Fruit fly (Drosophila melanogaster) whole organism, embryonic: ENCODE results near the gene CG31776.

Experiments
- CG1024 ChIP-seq: fragments of 200-800 bp; sonication (Bioruptor generic); IDR thresholded peaks from 2 replicates; pipeline ENCODE4 v1.3.6; 2022; ENCODE audit warnings: missing biosample characterization, missing genetic modification characterization
- CG10267 ChIP-seq: fragments of 200-800 bp; sonication (Bioruptor generic); optimal IDR thresholded peaks from 2 replicates; lab custom pipeline; 2018; ENCODE audit warnings: missing biosample characterization, mild to moderate bottlenecking, missing genetic modification characterization, moderate library complexity
- CG10274 ChIP-seq: fragments of 200-800 bp; sonication (Bioruptor generic); optimal IDR thresholded peaks from 3 replicates; lab custom pipeline; 2017; ENCODE audit warnings: missing biosample characterization, mild to moderate bottlenecking, missing genetic modification characterization
- CG10462 ChIP-seq: fragments of 200-800 bp; sonication (Bioruptor generic); optimal IDR thresholded peaks from 2 replicates; lab custom pipeline; 2016; ENCODE audit warnings: missing biosample characterization, missing genetic modification characterization
- CG11504 ChIP-seq: fragments of 200-800 bp; sonication (Bioruptor generic); optimal IDR thresholded peaks from 3 replicates; lab custom pipeline; 2019; ENCODE audit warnings: missing biosample characterization, mild to moderate bottlenecking, missing genetic modification characterization, moderate library complexity
- CG13287 ChIP-seq: fragments of 200-800 bp; sonication (Bioruptor generic); IDR thresholded peaks from 2 replicates; pipeline ENCODE4 v1.3.6; 2022; ENCODE audit warnings: missing biosample characterization, missing genetic modification characterization; ENCODE audit not compliant: partially characterized antibody
- CG1602 ChIP-seq: fragments of 200-800 bp; sonication (Bioruptor generic); optimal IDR thresholded peaks from 3 replicates; lab custom pipeline; 2016; ENCODE audit warnings: missing biosample characterization, missing genetic modification characterization
- CG1603 ChIP-seq: fragments of 200-800 bp; sonication (Bioruptor generic); optimal IDR thresholded peaks from 2 replicates; lab custom pipeline; 2019; ENCODE audit warnings: missing biosample characterization, mild to moderate bottlenecking, missing genetic modification characterization, moderate library complexity
- CG2116 ChIP-seq: fragments of 200-800 bp; sonication (Bioruptor generic); optimal IDR thresholded peaks from 3 replicates; lab custom pipeline; 2018; ENCODE audit warnings: missing biosample characterization, mild to moderate bottlenecking, missing genetic modification characterization
- CG32772 ChIP-seq: fragments of 200-800 bp; sonication (Bioruptor generic); IDR thresholded peaks from 2 replicates; pipeline ENCODE4 v1.3.6; 2022; ENCODE audit warnings: missing biosample characterization, missing genetic modification characterization
- CG3726 ChIP-seq: fragments of 200-800 bp; sonication (Bioruptor generic); IDR thresholded peaks from 3 replicates; pipeline ENCODE4, ENCODE4 v1.3.6; 2022; ENCODE audit warnings: missing biosample characterization, missing genetic modification characterization
- CG3847 ChIP-seq: fragments of 200-800 bp; sonication (Bioruptor generic); IDR thresholded peaks from 2 replicates; pipeline ENCODE4 v1.3.6; 2022; ENCODE audit warnings: missing biosample characterization, missing genetic modification characterization
- CG4617 ChIP-seq: fragments of 200-800 bp; sonication (Bioruptor generic); optimal IDR thresholded peaks from 3 replicates; lab custom pipeline; 2016; ENCODE audit warnings: missing biosample characterization, missing genetic modification characterization, borderline replicate concordance
- CG4707 ChIP-seq: fragments of 200-800 bp; sonication (Bioruptor generic); optimal IDR thresholded peaks from 2 replicates; lab custom pipeline; 2018; ENCODE audit warnings: missing biosample characterization, mild to moderate bottlenecking, missing genetic modification characterization, moderate library complexity
- CG6654 ChIP-seq: fragments of 200-800 bp; sonication (Bioruptor generic); optimal IDR thresholded peaks from 2 replicates; lab custom pipeline; 2017; ENCODE audit warnings: missing biosample characterization, mild to moderate bottlenecking, missing genetic modification characterization
- CG8924 ChIP-seq: fragments of 200-800 bp; optimal IDR thresholded peaks from 3 replicates; lab custom pipeline; 2019; ENCODE audit warnings: missing biosample characterization, mild to moderate bottlenecking, missing genetic modification characterization, moderate library complexity
- CG8944 ChIP-seq: fragments of 200-800 bp; sonication (Bioruptor generic); optimal IDR thresholded peaks from 3 replicates; lab custom pipeline; 2016; ENCODE audit warnings: missing biosample characterization, missing genetic modification characterization
- CG9437 ChIP-seq: fragments of 200-800 bp; sonication (Bioruptor generic); optimal IDR thresholded peaks from 2 replicates; lab custom pipeline; 2018; ENCODE audit warnings: missing biosample characterization, mild to moderate bottlenecking, missing genetic modification characterization
- CG9609 ChIP-seq: fragments of 200-800 bp; sonication (Bioruptor generic); optimal IDR thresholded peaks from 3 replicates; lab custom pipeline; 2016; ENCODE audit warnings: missing biosample characterization, missing genetic modification characterization
- Dp ChIP-seq: fragments of 200-800 bp; sonication (Bioruptor generic); optimal IDR thresholded peaks from 2 replicates; lab custom pipeline; 2018; ENCODE audit warnings: missing biosample characterization, mild to moderate bottlenecking, missing genetic modification characterization, moderate library complexity
- Fer1 ChIP-seq: fragments of 200-800 bp; sonication (Bioruptor generic); optimal IDR thresholded peaks from 2 replicates; lab custom pipeline; 2017; ENCODE audit warnings: missing biosample characterization, mild to moderate bottlenecking, missing genetic modification characterization
- Hr3 ChIP-seq: fragments of 200-800 bp; sonication (Bioruptor generic); optimal IDR thresholded peaks from 3 replicates; lab custom pipeline; 2016; ENCODE audit warnings: missing biosample characterization, missing genetic modification characterization
- Hsf ChIP-seq: fragments of 200-800 bp; sonication (Bioruptor generic); optimal IDR thresholded peaks from 3 replicates; lab custom pipeline; 2016; ENCODE audit warnings: missing biosample characterization, missing genetic modification characterization
- Lim3 ChIP-seq: fragments of 200-800 bp; sonication (Bioruptor generic); IDR thresholded peaks from 2 replicates; pipeline ENCODE4 v1.3.6; 2022; ENCODE audit warnings: missing biosample characterization, missing genetic modification characterization
- MESR4 ChIP-seq: fragments of 200-800 bp; sonication (Bioruptor generic); optimal IDR thresholded peaks from 2 replicates; lab custom pipeline; 2018; ENCODE audit warnings: missing biosample characterization, mild to moderate bottlenecking, missing genetic modification characterization, moderate library complexity
- Ravus ChIP-seq: fragments of 200-800 bp; sonication (Bioruptor generic); IDR thresholded peaks from 2 replicates; pipeline ENCODE4 v1.3.6; 2022; ENCODE audit warnings: missing biosample characterization, missing genetic modification characterization
- Sox100B ChIP-seq: fragments of 200-800 bp; sonication (Bioruptor generic); optimal IDR thresholded peaks from 3 replicates; lab custom pipeline; 2018; ENCODE audit warnings: missing biosample characterization, mild to moderate bottlenecking, missing genetic modification characterization
- YL-1 ChIP-seq: fragments of 200-800 bp; sonication (Bioruptor generic); optimal IDR thresholded peaks from 3 replicates; lab custom pipeline; 2017; ENCODE audit warnings: missing biosample characterization, mild to moderate bottlenecking, missing genetic modification characterization
- bbx ChIP-seq: fragments of 200-800 bp; sonication (Bioruptor generic); IDR thresholded peaks from 2 replicates; pipeline ENCODE4 v1.3.6; 2022; ENCODE audit warnings: missing biosample characterization, missing genetic modification characterization; ENCODE audit not compliant: partially characterized antibody
- cad ChIP-seq: fragments of >200 bp; optimal IDR thresholded peaks from 2 replicates; lab custom pipeline; 2017; ENCODE audit warnings: missing biosample characterization, missing genetic modification characterization
- dan ChIP-seq: fragments of 200-800 bp; sonication (Bioruptor generic); IDR thresholded peaks from 2 replicates; pipeline ENCODE4 v1.3.6; 2022; ENCODE audit warnings: missing biosample characterization, missing genetic modification characterization
- dati ChIP-seq: fragments of 200-800 bp; sonication (Bioruptor generic); IDR thresholded peaks from 2 replicates; pipeline ENCODE4 v1.3.6; 2022; ENCODE audit warnings: missing biosample characterization, missing genetic modification characterization
- knrl ChIP-seq: fragments of 200-800 bp; sonication (Bioruptor generic); IDR thresholded peaks from 3 replicates; pipeline ENCODE4 v1.3.6; 2022; ENCODE audit warnings: missing biosample characterization, missing genetic modification characterization; ENCODE audit not compliant: partially characterized antibody
- lab ChIP-seq: fragments of 200-800 bp; sonication (Bioruptor generic); optimal IDR thresholded peaks from 3 replicates; lab custom pipeline; 2017; ENCODE audit warnings: missing biosample characterization, missing genetic modification characterization, mild to moderate bottlenecking, moderate library complexity, missing genetic modification reagents
- luna ChIP-seq: fragments of 200-800 bp; sonication (Bioruptor generic); optimal IDR thresholded peaks from 2 replicates; lab custom pipeline; 2016; ENCODE audit warnings: missing biosample characterization, missing genetic modification characterization
- mirr ChIP-seq: fragments of 200-800 bp; sonication (Bioruptor generic); optimal IDR thresholded peaks from 3 replicates; lab custom pipeline; 2018; ENCODE audit warnings: missing biosample characterization, mild to moderate bottlenecking, missing genetic modification characterization
- pfk ChIP-seq: fragments of 200-800 bp; sonication (Bioruptor generic); optimal IDR thresholded peaks from 2 replicates; lab custom pipeline; 2018; ENCODE audit warnings: missing biosample characterization, mild to moderate bottlenecking, missing genetic modification characterization, moderate library complexity
- phol ChIP-seq: fragments of 200-800 bp; sonication (Bioruptor generic); optimal IDR thresholded peaks from 3 replicates; lab custom pipeline; 2018; ENCODE audit warnings: missing biosample characterization, mild to moderate bottlenecking, missing genetic modification characterization, moderate library complexity
- prd ChIP-seq, 3 experiments: fragments of >200 bp in 2 of 3; fragments of 200-800 bp in 1 of 3; sonication (Bioruptor generic) in 1 of 3; optimal IDR thresholded peaks in 2 of 3; IDR thresholded peaks in 1 of 3; 2 replicates in 2 of 3; 3 replicates in 1 of 3; pipeline versions ENCODE4 v1.3.6 to Lab custom; 2017 to 2022; ENCODE audit warnings: missing biosample characterization in 1 of 3, missing genetic modification characterization in 1 of 3
- pzg ChIP-seq: fragments of 200-800 bp; sonication (Bioruptor generic); optimal IDR thresholded peaks from 3 replicates; lab custom pipeline; 2018; ENCODE audit warnings: missing biosample characterization, mild to moderate bottlenecking, missing genetic modification characterization, moderate library complexity
- row ChIP-seq: fragments of 200-800 bp; sonication (Bioruptor generic); IDR thresholded peaks from 3 replicates; pipeline ENCODE4 v1.3.6; 2022; ENCODE audit warnings: missing biosample characterization, missing genetic modification characterization
- shn ChIP-seq: fragments of 200-800 bp; sonication (Bioruptor generic); optimal IDR thresholded peaks from 3 replicates; lab custom pipeline; 2016; ENCODE audit warnings: missing biosample characterization, missing genetic modification characterization
- slbo ChIP-seq: fragments of 200-800 bp; sonication (Bioruptor generic); IDR thresholded peaks from 2 replicates; pipeline ENCODE4 v1.3.6; 2022; ENCODE audit warnings: missing biosample characterization, missing genetic modification characterization
- so ChIP-seq: fragments of 200-800 bp; sonication (Bioruptor generic); IDR thresholded peaks from 3 replicates; pipeline ENCODE4 v1.3.6; 2022; ENCODE audit warnings: missing biosample characterization, missing genetic modification characterization
- stwl ChIP-seq: fragments of 200-800 bp; sonication (Bioruptor generic); optimal IDR thresholded peaks from 3 replicates; lab custom pipeline; 2018; ENCODE audit warnings: missing biosample characterization, mild to moderate bottlenecking, missing genetic modification characterization, moderate library complexity
- tna ChIP-seq: fragments of 200-800 bp; sonication (Bioruptor generic); IDR thresholded peaks from 2 replicates; pipeline ENCODE4 v1.3.6; 2022; ENCODE audit warnings: missing biosample characterization, missing genetic modification characterization; ENCODE audit not compliant: partially characterized antibody
- trem ChIP-seq: fragments of 200-800 bp; optimal IDR thresholded peaks from 3 replicates; lab custom pipeline; 2019; ENCODE audit warnings: missing biosample characterization, mild to moderate bottlenecking, missing genetic modification characterization, moderate library complexity
- tx ChIP-seq: fragments of 200-800 bp; sonication (Bioruptor generic); optimal IDR thresholded peaks from 2 replicates; lab custom pipeline; 2016; ENCODE audit warnings: missing biosample characterization, missing genetic modification characterization
- z ChIP-seq: fragments of 200-800 bp; sonication (Bioruptor generic); IDR thresholded peaks from 3 replicates; pipeline ENCODE4 v1.3.6; 2022; ENCODE audit warnings: missing biosample characterization, missing genetic modification characterization
- zf30C ChIP-seq: fragments of 200-800 bp; sonication (Bioruptor generic); optimal IDR thresholded peaks from 3 replicates; lab custom pipeline; 2018; ENCODE audit warnings: missing biosample characterization, mild to moderate bottlenecking, missing genetic modification characterization

CG31776 gene

DNA sequence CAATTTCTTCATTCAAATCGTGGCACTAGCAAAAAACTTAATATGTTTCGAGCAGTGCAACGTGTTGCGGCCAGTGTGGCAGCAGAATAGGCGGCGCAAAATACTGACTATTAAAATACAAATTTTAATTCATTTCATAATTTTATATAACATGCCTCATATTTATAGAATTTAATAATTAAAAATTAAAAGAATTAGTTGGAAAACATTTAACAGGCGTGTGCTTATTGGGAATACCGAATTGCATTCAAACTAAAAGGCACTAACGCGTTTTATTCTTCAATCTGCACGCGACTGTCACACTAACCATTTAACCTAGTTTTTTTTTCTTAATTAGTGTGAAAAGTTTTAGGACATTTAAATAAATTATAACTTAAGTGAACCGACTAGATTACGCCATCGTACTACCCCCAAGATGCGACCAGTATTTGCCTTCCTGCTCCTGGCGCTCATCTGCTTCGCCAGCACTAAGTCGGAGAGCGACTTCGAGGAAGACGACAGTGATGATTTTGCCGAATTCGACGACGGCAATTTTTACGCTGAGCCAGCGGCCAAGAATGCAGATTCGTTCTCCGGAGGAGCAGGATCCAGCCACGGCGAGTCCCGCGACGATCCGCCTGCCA lies 44.7 kb downstream of the CG31776 start, which contains the start of the genes LeuRS and CG17593 (continued):
- TF ChIP-seq trem (tag; lab: Kevin White, UChicago), result peak; percentile 84
- no peak for TF ChIP-seq CG4707 (GFP tag; lab: Kevin White, UChicago)
- TF ChIP-seq CG2116, result peak; percentile 24
- TF ChIP-seq dati, result no peak
- TF ChIP-seq shn (GFP tag; lab: Kevin White, UChicago), result no peak
- TF ChIP-seq stwl (tag; lab: Kevin White, UChicago), result peak; percentile 72
- TF ChIP-seq CG13287 (GFP tag; lab: Robert Waterston, UW), result peak; percentile 44; the same call in 1 of the 2 replicates
- TF ChIP-seq tna (GFP tag; lab: Robert Waterston, UW), result no peak
- TF ChIP-seq Hsf (GFP tag; lab: Kevin White, UChicago), result no peak
- peak; percentile 38; the same call in 2 of the 3 replicates for TF ChIP-seq row (GFP tag; lab: Robert Waterston, UW)
- no peak for TF ChIP-seq so (GFP tag; lab: Robert Waterston, UW)
- no peak for TF ChIP-seq tx
- peak; percentile 67 for TF ChIP-seq MESR4 (GFP tag; lab: Kevin White, UChicago)
- peak; percentile 37 for TF ChIP-seq phol (tag; lab: Kevin White, UChicago)
- TF ChIP-seq CG9609, result no peak
- TF ChIP-seq CG32772, result no peak
- TF ChIP-seq bbx (GFP tag; lab: Robert Waterston, UW), result no peak
- TF ChIP-seq z (GFP tag; lab: Robert Waterston, UW), result no peak
- peak; percentile 74 for TF ChIP-seq Hr3
- no peak for TF ChIP-seq pfk (GFP tag; lab: Kevin White, UChicago)
- TF ChIP-seq prd (optimal IDR thresholded peaks at IDR 0.05; lab: Kevin White, UChicago), result no peak
- no peak for TF ChIP-seq prd (GFP tag; IDR thresholded peaks at IDR 0.05; lab: Robert Waterston, UW)
- TF ChIP-seq Dp, result peak; percentile 33
- TF ChIP-seq CG6654 (GFP tag; lab: Kevin White, UChicago), result no peak
- TF ChIP-seq CG11504 (tag; lab: Kevin White, UChicago), result no peak
- no peak for TF ChIP-seq Lim3
- peak; percentile 81 for TF ChIP-seq YL-1 (GFP tag; lab: Kevin White, UChicago)
- peak; percentile 75 for TF ChIP-seq CG4617 (GFP tag; lab: Kevin White, UChicago)
- TF ChIP-seq cad, result no peak
- peak; percentile 10; the same call in 1 of the 3 replicates for TF ChIP-seq knrl (GFP tag; lab: Robert Waterston, UW)
- TF ChIP-seq CG8924 (tag; lab: Kevin White, UChicago), result peak; percentile 11

DNA sequence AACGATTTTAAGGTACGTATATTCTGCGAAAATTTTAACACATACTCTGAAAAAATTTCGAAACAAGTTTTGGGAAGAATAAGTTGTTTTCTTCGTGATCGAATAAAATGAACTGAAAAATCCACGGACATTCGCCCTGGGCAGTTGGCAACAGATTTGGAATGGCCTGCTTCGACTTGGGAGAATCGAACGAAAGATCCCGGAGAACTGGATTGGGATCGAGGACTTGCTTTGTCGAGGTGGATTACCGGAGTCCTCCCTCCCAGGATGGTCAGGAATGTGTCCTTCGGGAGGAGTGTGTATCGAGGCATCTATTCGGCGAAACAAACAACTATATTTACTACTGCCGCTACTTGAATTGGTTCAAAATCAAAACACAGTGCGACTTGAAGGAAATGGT lies 49.6 kb downstream of the CG31776 start, which contains the start of the genes CG3213 and CG8851:
Gene CG3213 (minus strand): TSS at position 101 of the 400 bp plus-strand sequence.
Gene CG8851 (plus strand): TSS at position 127 of the 400 bp plus-strand sequence.
- TF ChIP-seq CG3726, result no peak
- TF ChIP-seq luna (GFP tag; lab: Kevin White, UChicago), result no peak
- TF ChIP-seq Ravus (GFP tag; lab: Robert Waterston, UW), result no peak
- TF ChIP-seq Fer1 (GFP tag; lab: Kevin White, UChicago), result no peak
- TF ChIP-seq CG3847 (GFP tag; lab: Robert Waterston, UW), result no peak
- TF ChIP-seq CG1603 (tag; lab: Kevin White, UChicago), result no peak
- no peak for TF ChIP-seq CG10267 (tag; lab: Kevin White, UChicago)
- no peak for TF ChIP-seq Sox100B
- TF ChIP-seq mirr (GFP tag; lab: Kevin White, UChicago), result no peak
- no peak for TF ChIP-seq CG9437 (GFP tag; lab: Kevin White, UChicago)
- TF ChIP-seq lab (GFP tag; lab: Kevin White, UChicago), result no peak
- TF ChIP-seq pzg (GFP tag; lab: Kevin White, UChicago), result no peak
- no peak for TF ChIP-seq CG8944
- TF ChIP-seq CG10462 (GFP tag; lab: Kevin White, UChicago), result no peak
- no peak for TF ChIP-seq dan
- no peak for TF ChIP-seq zf30C (GFP tag; lab: Kevin White, UChicago)
- no peak for TF ChIP-seq CG1602 (GFP tag; lab: Kevin White, UChicago)
- no peak for TF ChIP-seq slbo
- TF ChIP-seq CG1024 (GFP tag; lab: Robert Waterston, UW), result no peak
- TF ChIP-seq CG10274 (GFP tag; lab: Kevin White, UChicago), result no peak
